Worm (Caenorhabditis elegans) whole organism, L4 larva: ENCODE data around the gene wdr-60.
A peak's percentile ranks its signal among the peaks of the same experiment; 100 is the strongest.
"Not testable (repeated sequence)": the region's sequence is repeated elsewhere in the genome, so short reads cannot be mapped to it uniquely, and the experiment has no call there.

Experiments used
- F26F4.8 ChIP-seq: fragments of 200-800 bp; sonication (Bioruptor generic); conservative IDR thresholded peaks from 2 replicates; pipeline ENCODE4 v1.3.6; 2022; ENCODE audit warnings: missing genetic modification characterization, missing compliant biosample characterization
- F44E2.7 ChIP-seq: fragments of 200-800 bp; sonication (Bioruptor generic); IDR thresholded peaks from 2 replicates; pipeline ENCODE4 v2.1.2; 2022; ENCODE audit warnings: missing genetic modification characterization, missing compliant biosample characterization
- F49E8.2 ChIP-seq: sonication (generic microtip); optimal IDR thresholded peaks from 2 replicates; lab custom pipeline; 2016; ENCODE audit warnings: missing compliant biosample characterization, mild to moderate bottlenecking, missing genetic modification characterization, borderline replicate concordance
- Y48G9A.11 ChIP-seq: fragments of 200-800 bp; sonication (Bioruptor generic); IDR thresholded peaks from 2 replicates; pipeline ENCODE4 v1.3.6; 2022; ENCODE audit warnings: missing genetic modification reagents, missing genetic modification characterization, missing compliant biosample characterization
- aha-1 ChIP-seq: fragments of 150-350 bp; peaks from one replicate; lab custom pipeline; 2014; ENCODE audit warnings: missing biosample characterization, missing genetic modification characterization
- ceh-28 ChIP-seq: fragments of 150-350 bp; optimal IDR thresholded peaks from 2 replicates; lab custom pipeline; 2014; ENCODE audit warnings: missing biosample characterization, missing genetic modification reagents, missing genetic modification characterization
- ces-1 ChIP-seq: fragments of 150-350 bp; sonication (generic microtip); optimal IDR thresholded peaks from 4 replicates; lab custom pipeline; 2014; ENCODE audit warnings: missing biosample characterization, missing genetic modification reagents, missing genetic modification characterization
- ctbp-1 ChIP-seq: fragments of 200-800 bp; sonication (Bioruptor generic); IDR thresholded peaks from 2 replicates; pipeline ENCODE4 v1.3.6; 2022; ENCODE audit warnings: missing genetic modification reagents, missing genetic modification characterization, missing compliant biosample characterization
- daf-12 ChIP-seq: fragments of 150-350 bp; optimal IDR thresholded peaks from 2 replicates; lab custom pipeline; 2014; ENCODE audit warnings: missing biosample characterization, missing genetic modification reagents, missing genetic modification characterization
- daf-8 ChIP-seq: fragments of 200-800 bp; sonication (Bioruptor generic); IDR thresholded peaks from 2 replicates; pipeline ENCODE4 v1.3.6; 2022; ENCODE audit warnings: missing genetic modification characterization, missing compliant biosample characterization
- dmd-6 ChIP-seq: fragments of 200-800 bp; sonication (Bioruptor generic); IDR thresholded peaks from 2 replicates; pipeline ENCODE4 v1.3.6; 2022; ENCODE audit warnings: missing genetic modification reagents, missing genetic modification characterization, missing compliant biosample characterization
- fkh-10 ChIP-seq: fragments of 150-350 bp; optimal IDR thresholded peaks from 2 replicates; lab custom pipeline; 2014; ENCODE audit warnings: missing biosample characterization, missing genetic modification reagents, missing genetic modification characterization
- hif-1 ChIP-seq, 2 experiments: sonication (generic microtip); optimal IDR thresholded peaks; 2 replicates each; lab custom pipeline; 2016 to 2017; ENCODE audit warnings: missing compliant biosample characterization in 2 of 2, missing genetic modification characterization in 2 of 2, missing genetic modification reagents in 2 of 2, missing genotype in 2 of 2, mild to moderate bottlenecking in 1 of 2
- lin-38 ChIP-seq: fragments of 200-800 bp; sonication (Bioruptor generic); IDR thresholded peaks from 2 replicates; pipeline ENCODE4 v1.3.6; 2022; ENCODE audit warnings: missing genetic modification reagents, missing genetic modification characterization, missing compliant biosample characterization
- lin-39 ChIP-seq: fragments of 150-350 bp; optimal IDR thresholded peaks from 2 replicates; lab custom pipeline; 2014; ENCODE audit warnings: missing biosample characterization, missing genetic modification reagents, missing genetic modification characterization
- lsy-2 ChIP-seq, 2 experiments: fragments of 150-350 bp in 1 of 2; sonication (generic microtip) in 1 of 2; optimal IDR thresholded peaks; 2 replicates each; lab custom pipeline; 2014 to 2017; ENCODE audit warnings: missing biosample characterization in 2 of 2, missing genetic modification characterization in 2 of 2
- mdl-1 ChIP-seq, 2 experiments: fragments of 150-350 bp in 1 of 2; sonication (generic microtip) in 1 of 2; optimal IDR thresholded peaks; 2 replicates each; lab custom pipeline; 2014 to 2017; ENCODE audit warnings: missing biosample characterization in 2 of 2, missing genetic modification characterization in 2 of 2
- mxl-3 ChIP-seq: fragments of 200-800 bp; sonication (Bioruptor generic); optimal IDR thresholded peaks from 2 replicates; lab custom pipeline; 2018; ENCODE audit warnings: mild to moderate bottlenecking, missing genetic modification characterization, missing compliant biosample characterization
- nhr-28 ChIP-seq: fragments of 150-350 bp; optimal IDR thresholded peaks from 2 replicates; lab custom pipeline; 2014; ENCODE audit warnings: missing biosample characterization, missing genetic modification characterization
- nhr-77 ChIP-seq: fragments of 150-350 bp; optimal IDR thresholded peaks from 2 replicates; lab custom pipeline; 2014; ENCODE audit warnings: missing biosample characterization, missing genetic modification characterization
- pqm-1 ChIP-seq: sonication (generic microtip); optimal IDR thresholded peaks from 2 replicates; lab custom pipeline; 2017; ENCODE audit warnings: missing biosample characterization, missing genetic modification characterization
- spr-1 ChIP-seq: sonication (generic microtip); optimal IDR thresholded peaks from 2 replicates; lab custom pipeline; 2016; ENCODE audit warnings: mild to moderate bottlenecking, missing genetic modification characterization, missing compliant biosample characterization
- tra-1 ChIP-seq: fragments of 200-800 bp; sonication (Bioruptor generic); IDR thresholded peaks from 2 replicates; pipeline ENCODE4 v1.3.6; 2022; ENCODE audit warnings: missing genetic modification reagents, missing genetic modification characterization, missing compliant biosample characterization
- unc-130 ChIP-seq: sonication (generic microtip); optimal IDR thresholded peaks from 2 replicates; lab custom pipeline; 2016; ENCODE audit warnings: missing genetic modification reagents, missing genetic modification characterization, missing compliant biosample characterization
- unc-62 ChIP-seq, 3 experiments: fragments of 150-350 bp in 1 of 3; sonication (generic microtip); optimal IDR thresholded peaks in 2 of 3; peaks in 1 of 3; 1 replicate in 1 of 3; 2 replicates in 2 of 3; lab custom pipeline; 2014 to 2017; ENCODE audit warnings: missing biosample characterization in 3 of 3, missing genetic modification characterization in 3 of 3, missing genetic modification reagents in 3 of 3, missing genotype in 1 of 3
- zfp-2 ChIP-seq: sonication (generic microtip); optimal IDR thresholded peaks from 2 replicates; lab custom pipeline; 2016; ENCODE audit warnings: mild to moderate bottlenecking, missing genetic modification characterization, missing compliant biosample characterization
- zfp-3 ChIP-seq: fragments of 200-800 bp; sonication (Bioruptor generic); conservative IDR thresholded peaks from 2 replicates; pipeline ENCODE4 v1.3.6; 2022; ENCODE audit warnings: missing genetic modification reagents, missing genetic modification characterization, missing compliant biosample characterization
- zip-2 ChIP-seq: fragments of 150-350 bp; optimal IDR thresholded peaks from 2 replicates; lab custom pipeline; 2014; ENCODE audit warnings: missing biosample characterization, missing genetic modification characterization

The wdr-60 gene

ce11 chrIII:4967236-4967635, 19.8 kb upstream of the wdr-60 start:
- TF ChIP-seq ces-1 (GFP tag; lab: Kevin White, UChicago) (peak; percentile 95), fkh-10 (GFP tag; lab: Kevin White, UChicago) (peak; percentile 79), F44E2.7 (no peak), lsy-2 (tag; optimal IDR thresholded peaks at IDR 0.05; lab: Kevin White, UChicago) (peak in 1 of 2 experiments; percentile 31), mxl-3 (no peak), ctbp-1 (GFP tag; lab: Robert Waterston, UW) (0 out of 2 replicates have a peak, but pooled peaks have one; percentile 23)
- TF ChIP-seq, all 104 proteins: peak for 4

ce11 chrIII:4968146-4968545, 18.9 kb upstream of the wdr-60 start:
- TF ChIP-seq pqm-1 (tag; lab: Kevin White, UChicago) (no peak), mdl-1 (tag; optimal IDR thresholded peaks at IDR 0.05; lab: Kevin White, UChicago) (peak in 1 of 2 experiments; percentile 53), ctbp-1 (GFP tag; lab: Robert Waterston, UW) (0 out of 2 replicates have a peak, but pooled peaks have one; percentile 22)

DNA sequence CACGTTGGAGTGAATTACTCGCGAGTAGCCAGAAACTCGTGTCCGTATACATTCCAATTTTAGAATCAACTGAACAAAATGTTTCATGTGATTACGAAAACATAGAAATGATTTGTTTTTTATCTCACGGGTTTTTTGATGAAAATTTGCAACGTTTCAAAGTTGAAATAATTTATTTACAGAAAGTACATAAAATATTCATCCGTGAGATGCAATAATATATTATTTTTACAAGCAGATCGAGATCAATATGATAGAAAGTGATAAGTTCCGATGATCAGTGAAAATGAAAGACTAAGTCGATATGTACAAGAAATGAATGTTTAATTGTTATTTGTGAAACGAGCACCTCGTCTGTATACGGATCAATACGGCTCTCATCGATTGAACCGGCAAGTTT, 6.6 kb upstream of the wdr-60 start, which contains the start of gene C27F2.6:
Gene C27F2.6, minus strand, starts transcription at position 101 of the 400 bp plus-strand sequence.
- not testable (repeated sequence) for TF ChIP-seq spr-1; F49E8.2 (tag; lab: Kevin White, UChicago); zfp-2 (tag; lab: Kevin White, UChicago)

- TF ChIP-seq hif-1 (tag; optimal IDR thresholded peaks at IDR 0.05; lab: Kevin White, UChicago): no peak
- TF ChIP-seq tra-1 (GFP tag; lab: Robert Waterston, UW): no peak
- peak in 1 of 2 experiments; percentile 92 for TF ChIP-seq unc-62 (GFP tag; optimal IDR thresholded peaks at IDR 0.05 in 1 of 2; lab: Kevin White, UChicago)
- no peak for TF ChIP-seq unc-62 (tag; optimal IDR thresholded peaks at IDR 0.05; lab: Kevin White, UChicago)
These were observed 3.0 kb upstream of the wdr-60 start for ce11 chrIII:4983961-4984360.

DNA sequence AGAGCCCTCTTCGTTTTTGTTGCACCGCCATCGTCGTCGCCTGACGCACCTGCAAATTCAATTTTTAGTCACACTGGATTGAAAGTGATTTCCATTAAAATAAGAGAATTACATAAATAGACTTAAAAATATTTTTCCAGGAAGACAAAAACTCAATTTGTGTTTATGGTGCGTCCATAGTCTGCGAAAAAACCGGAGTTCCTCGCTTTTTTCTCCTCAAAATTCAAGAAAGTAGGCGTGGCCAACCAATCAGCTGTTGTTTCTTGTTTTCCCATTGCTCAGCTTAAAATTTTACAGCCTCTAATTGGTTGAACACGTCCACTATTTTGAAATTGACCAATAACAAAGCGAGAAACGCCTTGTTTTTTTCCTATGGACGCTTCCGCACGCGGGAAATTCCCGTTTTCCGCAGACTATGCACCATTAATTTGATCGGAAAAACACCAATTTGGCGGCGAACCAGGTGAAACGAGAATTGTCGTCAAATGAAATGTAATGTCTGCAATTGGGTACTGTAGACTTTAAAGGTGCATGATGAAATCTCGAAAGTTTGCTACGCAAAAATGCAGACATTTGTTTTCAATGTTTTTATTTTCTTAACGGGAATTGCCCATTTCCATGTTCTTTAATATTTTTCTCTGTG, 2.4 kb upstream of the wdr-60 start, which contains the start of gene C27F2.7:
Gene C27F2.7, minus strand, starts transcription at position 51 of the 643 bp plus-strand sequence.
- no peak for TF ChIP-seq lin-38 (GFP tag; lab: Robert Waterston, UW)
- no peak for TF ChIP-seq pqm-1 (tag; lab: Kevin White, UChicago)
- peak; percentile 35; the same call in 1 of the 2 replicates for TF ChIP-seq Y48G9A.11 (GFP tag; lab: Robert Waterston, UW)
- TF ChIP-seq aha-1: no peak
- TF ChIP-seq ceh-28 (tag; lab: Kevin White, UChicago): no peak
- peak; percentile 11 for TF ChIP-seq F49E8.2 (tag; lab: Kevin White, UChicago)
- TF ChIP-seq dmd-6: no peak
- TF ChIP-seq F26F4.8 (GFP tag; lab: Robert Waterston, UW): no peak
- TF ChIP-seq unc-130 (GFP tag; lab: Kevin White, UChicago): peak; percentile 41
- no peak for TF ChIP-seq unc-62 (GFP tag; optimal IDR thresholded peaks at IDR 0.05 in 1 of 2; lab: Kevin White, UChicago)
- no peak for TF ChIP-seq unc-62 (tag; optimal IDR thresholded peaks at IDR 0.05; lab: Kevin White, UChicago)
- no peak for TF ChIP-seq zfp-3 (GFP tag; lab: Robert Waterston, UW)
- no peak for TF ChIP-seq daf-12 (tag; lab: Kevin White, UChicago)
- no peak for TF ChIP-seq daf-8
- no peak for TF ChIP-seq lin-39 (tag; lab: Kevin White, UChicago)
- TF ChIP-seq nhr-28 (tag; lab: Kevin White, UChicago): no peak
- TF ChIP-seq ces-1 (GFP tag; lab: Kevin White, UChicago): no peak
- no peak for TF ChIP-seq nhr-77

DNA sequence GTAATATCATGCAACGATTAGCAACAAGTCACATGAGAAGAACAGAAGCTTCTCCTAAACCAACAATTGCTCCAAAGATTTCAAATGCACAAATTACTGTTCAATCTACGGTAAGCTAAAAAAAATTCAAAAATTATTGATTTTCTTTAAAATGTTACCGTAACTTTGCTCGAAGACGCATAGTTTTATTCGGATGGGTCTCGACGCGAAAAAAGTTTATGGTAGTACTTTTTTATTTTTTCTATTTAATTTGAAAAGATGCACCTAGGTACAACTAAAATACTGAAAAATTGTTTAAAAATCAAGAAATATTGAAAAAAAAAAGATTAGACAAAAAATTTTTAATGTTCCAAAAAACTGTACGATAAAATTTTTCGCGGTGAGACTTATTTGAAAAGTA, 657 bp downstream of the wdr-60 start:
- TF ChIP-seq lsy-2 (tag; optimal IDR thresholded peaks at IDR 0.05; lab: Kevin White, UChicago): peak in 1 of 2 experiments; percentile 4
- no peak for TF ChIP-seq zip-2
- TF ChIP-seq, all 104 proteins: peak for 1
